Worm (Caenorhabditis elegans): Measurements from ENCODE around the gene slt-1.
A peak's percentile ranks its signal among the peaks of the same experiment; 100 is the strongest.

Gene slt-1

ce11 chrX:14674028-14674427 is at the start of gene slt-1:
Gene slt-1 (plus strand): TSS chrX:14674328.
- TF ChIP-seq dao-5 (tag; optimal IDR thresholded peaks at IDR 0.05) (no peak), W03F9.2 (tag; optimal IDR thresholded peaks at IDR 0.05) (no peak), him-1 (tag; optimal IDR thresholded peaks at IDR 0.05) (no peak)

- no peak for TF ChIP-seq him-1 (tag; optimal IDR thresholded peaks at IDR 0.05)
- TF ChIP-seq dao-5 (tag; optimal IDR thresholded peaks at IDR 0.05), result no peak
- no peak for TF ChIP-seq W03F9.2 (tag; optimal IDR thresholded peaks at IDR 0.05)
These were observed 45.3 kb upstream of the slt-1 start, which contains the start of gene F54E4.2 for ce11 chrX:14628816-14629215. Gene F54E4.2 (minus strand): TSS chrX:14628916.

- TF ChIP-seq him-1 (tag; optimal IDR thresholded peaks at IDR 0.05), result peak; percentile 5
- no peak for TF ChIP-seq dao-5 (tag; optimal IDR thresholded peaks at IDR 0.05)
- TF ChIP-seq W03F9.2 (tag; optimal IDR thresholded peaks at IDR 0.05), result no peak
These were observed 40.4 kb upstream of the slt-1 start for ce11 chrX:14633679-14634078.

ce11 chrX:14636157-14636556 is 38.0 kb upstream of the slt-1 start, which contains the start of gene F54E4.3:
Gene F54E4.3 (minus strand): TSS chrX:14636421.
- TF ChIP-seq W03F9.2 (tag; optimal IDR thresholded peaks at IDR 0.05), result no peak
- TF ChIP-seq dao-5 (tag; optimal IDR thresholded peaks at IDR 0.05), result no peak
- no peak for TF ChIP-seq him-1 (tag; optimal IDR thresholded peaks at IDR 0.05)

- TF ChIP-seq W03F9.2 (tag; optimal IDR thresholded peaks at IDR 0.05) (no peak), him-1 (tag; optimal IDR thresholded peaks at IDR 0.05) (peak; percentile 83), dao-5 (tag; optimal IDR thresholded peaks at IDR 0.05) (no peak)
These were observed 37.4 kb upstream of the slt-1 start for ce11 chrX:14636712-14637111.

- TF ChIP-seq W03F9.2 (tag; optimal IDR thresholded peaks at IDR 0.05) (no peak), dao-5 (tag; optimal IDR thresholded peaks at IDR 0.05) (no peak), him-1 (tag; optimal IDR thresholded peaks at IDR 0.05) (no peak)
These were observed 36.7 kb upstream of the slt-1 start for ce11 chrX:14637445-14637844.

- no peak for TF ChIP-seq dao-5 (tag; optimal IDR thresholded peaks at IDR 0.05)
- TF ChIP-seq him-1 (tag; optimal IDR thresholded peaks at IDR 0.05), result peak; percentile 78
These were observed 34.2 kb upstream of the slt-1 start for ce11 chrX:14639941-14640340.

ce11 chrX:14645392-14645791 is 28.7 kb upstream of the slt-1 start, which contains the start of gene F54E4.4:
Gene F54E4.4 (minus strand): TSS chrX:14645492.
- TF ChIP-seq W03F9.2 (tag; optimal IDR thresholded peaks at IDR 0.05), result no peak
- TF ChIP-seq dao-5 (tag; optimal IDR thresholded peaks at IDR 0.05), result no peak
- no peak for TF ChIP-seq him-1 (tag; optimal IDR thresholded peaks at IDR 0.05)

- TF ChIP-seq W03F9.2 (tag; optimal IDR thresholded peaks at IDR 0.05), result no peak
- TF ChIP-seq him-1 (tag; optimal IDR thresholded peaks at IDR 0.05), result no peak
- TF ChIP-seq dao-5 (tag; optimal IDR thresholded peaks at IDR 0.05), result no peak
These were observed 24.9 kb upstream of the slt-1 start for ce11 chrX:14649224-14649623.

ce11 chrX:14652058-14652457 is 22.1 kb upstream of the slt-1 start:
- no peak for TF ChIP-seq him-1 (tag; optimal IDR thresholded peaks at IDR 0.05)
- no peak for TF ChIP-seq W03F9.2 (tag; optimal IDR thresholded peaks at IDR 0.05)
- TF ChIP-seq dao-5 (tag; optimal IDR thresholded peaks at IDR 0.05), result no peak

ce11 chrX:14653486-14653885 is 20.6 kb upstream of the slt-1 start:
- TF ChIP-seq dao-5 (tag; optimal IDR thresholded peaks at IDR 0.05), result no peak
- TF ChIP-seq him-1 (tag; optimal IDR thresholded peaks at IDR 0.05), result no peak
- no peak for TF ChIP-seq W03F9.2 (tag; optimal IDR thresholded peaks at IDR 0.05)

- TF ChIP-seq dao-5 (tag; optimal IDR thresholded peaks at IDR 0.05) (no peak), W03F9.2 (tag; optimal IDR thresholded peaks at IDR 0.05) (no peak), him-1 (tag; optimal IDR thresholded peaks at IDR 0.05) (no peak)
These were observed 19.5 kb upstream of the slt-1 start, which contains the start of gene syg-2 for ce11 chrX:14654668-14655067. Gene syg-2 (plus strand): TSS chrX:14654968.

- TF ChIP-seq dao-5 (tag; optimal IDR thresholded peaks at IDR 0.05) (no peak), him-1 (tag; optimal IDR thresholded peaks at IDR 0.05) (no peak), W03F9.2 (tag; optimal IDR thresholded peaks at IDR 0.05) (no peak)
These were observed 16.7 kb upstream of the slt-1 start for ce11 chrX:14657445-14657844.

- TF ChIP-seq him-1 (tag; optimal IDR thresholded peaks at IDR 0.05), result no peak
- TF ChIP-seq dao-5 (tag; optimal IDR thresholded peaks at IDR 0.05), result no peak
- TF ChIP-seq W03F9.2 (tag; optimal IDR thresholded peaks at IDR 0.05), result no peak
These were observed 14.7 kb upstream of the slt-1 start for ce11 chrX:14659454-14659853.

ce11 chrX:14661918-14662317 is 12.2 kb upstream of the slt-1 start:
- TF ChIP-seq him-1 (tag; optimal IDR thresholded peaks at IDR 0.05) (no peak), W03F9.2 (tag; optimal IDR thresholded peaks at IDR 0.05) (no peak), dao-5 (tag; optimal IDR thresholded peaks at IDR 0.05) (no peak)
